Fruit fly (Drosophila melanogaster) whole organism, wandering third instar larva: ENCODE measurements around the gene Wdr33.

Source experiments
- Abd-B ChIP-seq: fragments of >200 bp; optimal IDR thresholded peaks from 2 replicates; lab custom pipeline; 2017; ENCODE audit warnings: missing biosample characterization, missing genetic modification characterization
- GATAd ChIP-seq: sonication (Bioruptor generic); optimal IDR thresholded peaks from 2 replicates; lab custom pipeline; 2016; ENCODE audit warnings: missing biosample characterization, missing genetic modification characterization
- Myc ChIP-seq: fragments of >200 bp; optimal IDR thresholded peaks from 2 replicates; lab custom pipeline; 2017
- lola ChIP-seq: fragments of >200 bp; optimal IDR thresholded peaks from 2 replicates; lab custom pipeline; 2017; ENCODE audit warnings: missing biosample characterization, missing genetic modification characterization
- psq ChIP-seq: fragments of 200-800 bp; sonication (Bioruptor generic); optimal IDR thresholded peaks from 3 replicates; lab custom pipeline; 2017; ENCODE audit warnings: missing biosample characterization, mild to moderate bottlenecking, missing genetic modification characterization, moderate library complexity
- rgr ChIP-seq: fragments of 200-800 bp; sonication (Bioruptor generic); optimal IDR thresholded peaks from 3 replicates; lab custom pipeline; 2016; ENCODE audit warnings: missing biosample characterization, mild to moderate bottlenecking, missing genetic modification characterization
- usp ChIP-seq: fragments of >200 bp; optimal IDR thresholded peaks from 2 replicates; lab custom pipeline; 2017; ENCODE audit warnings: missing biosample characterization, missing genetic modification characterization

DNA sequence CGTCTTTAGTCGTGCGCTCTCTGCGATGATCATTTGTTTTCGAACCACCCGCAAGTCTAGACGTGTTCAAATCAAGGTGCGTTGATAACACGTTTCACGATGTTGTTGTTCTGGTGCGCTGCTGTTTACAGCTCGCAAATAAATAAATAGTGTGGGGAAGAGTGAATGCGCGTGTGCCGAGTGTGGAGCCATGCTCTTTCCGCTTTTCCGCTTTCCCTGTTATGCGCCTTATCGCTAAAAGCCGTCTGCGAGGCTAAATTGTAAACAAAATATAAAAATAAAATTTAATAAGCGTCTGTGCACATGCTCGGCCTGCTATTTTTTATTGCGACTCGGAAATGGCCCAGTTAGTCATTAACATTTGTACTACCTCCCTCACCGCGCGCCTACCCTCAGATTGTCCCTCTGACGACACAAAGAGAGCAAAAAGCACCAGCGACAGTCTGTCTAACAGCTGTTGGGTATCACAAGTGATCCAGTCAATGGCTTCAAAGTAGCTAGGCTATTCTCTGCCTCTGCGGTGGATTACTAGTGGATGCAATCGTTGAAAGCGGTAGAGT lies 12.3 kb downstream of the Wdr33 start:
- TF ChIP-seq Myc (no peak), lola (no peak), psq (GFP tag; lab: Kevin White, UChicago) (peak; percentile 19), rgr (GFP tag; lab: Kevin White, UChicago) (no peak), usp (GFP tag; lab: Kevin White, UChicago) (no peak), Abd-B (GFP tag; lab: Kevin White, UChicago) (no peak), GATAd (GFP tag; lab: Kevin White, UChicago) (no peak)
